Fruit fly (Drosophila melanogaster) whole organism, embryonic: ENCODE results near the gene mRpL51.

Source experiments
- B-H2 ChIP-seq: fragments of 200-800 bp; sonication (Bioruptor generic); optimal IDR thresholded peaks from 2 replicates; lab custom pipeline; 2018; ENCODE audit warnings: missing biosample characterization, mild to moderate bottlenecking, missing genetic modification characterization
- CG10979 ChIP-seq: fragments of 200-800 bp; sonication (Bioruptor generic); optimal IDR thresholded peaks from 2 replicates; lab custom pipeline; 2018; ENCODE audit warnings: missing biosample characterization, mild to moderate bottlenecking, missing genetic modification characterization, moderate library complexity
- CG12155 ChIP-seq: fragments of 200-800 bp; sonication (Bioruptor generic); optimal IDR thresholded peaks from 3 replicates; lab custom pipeline; 2016; ENCODE audit warnings: missing biosample characterization, missing genetic modification characterization
- CG12219 ChIP-seq: fragments of 200-800 bp; sonication (Bioruptor generic); optimal IDR thresholded peaks from 3 replicates; lab custom pipeline; 2018; ENCODE audit warnings: missing biosample characterization, mild to moderate bottlenecking, missing genetic modification characterization
- CG12391 ChIP-seq: fragments of 200-800 bp; sonication (Bioruptor generic); optimal IDR thresholded peaks from 3 replicates; lab custom pipeline; 2018; ENCODE audit warnings: missing biosample characterization, mild to moderate bottlenecking, missing genetic modification characterization, moderate library complexity
- CG13424 ChIP-seq: fragments of 200-800 bp; sonication (Bioruptor generic); optimal IDR thresholded peaks from 2 replicates; lab custom pipeline; 2019; ENCODE audit warnings: missing biosample characterization, mild to moderate bottlenecking, missing genetic modification characterization, moderate library complexity
- CG14441 ChIP-seq: fragments of 200-800 bp; sonication (Bioruptor generic); IDR thresholded peaks from 2 replicates; pipeline ENCODE4 v1.3.6; 2022; ENCODE audit warnings: missing biosample characterization, missing genetic modification characterization
- CG14710 ChIP-seq: fragments of 200-800 bp; sonication (Bioruptor generic); optimal IDR thresholded peaks from 3 replicates; lab custom pipeline; 2019; ENCODE audit warnings: missing biosample characterization, mild to moderate bottlenecking, missing genetic modification characterization, moderate library complexity
- CG1602 ChIP-seq: fragments of 200-800 bp; sonication (Bioruptor generic); optimal IDR thresholded peaks from 3 replicates; lab custom pipeline; 2016; ENCODE audit warnings: missing biosample characterization, missing genetic modification characterization
- CG1832 ChIP-seq: fragments of 200-800 bp; sonication (Bioruptor generic); optimal IDR thresholded peaks from 2 replicates; lab custom pipeline; 2017; ENCODE audit warnings: missing biosample characterization, mild to moderate bottlenecking, missing genetic modification characterization, inconsistent platforms
- CG2889 ChIP-seq: fragments of 200-800 bp; sonication (Bioruptor generic); IDR thresholded peaks from 3 replicates; pipeline ENCODE4 v1.3.6; 2022; ENCODE audit warnings: missing biosample characterization, missing genetic modification characterization
- CG30403 ChIP-seq: fragments of 200-800 bp; sonication (Bioruptor generic); optimal IDR thresholded peaks from 3 replicates; lab custom pipeline; 2016; ENCODE audit warnings: missing biosample characterization, missing genetic modification characterization
- CG31388 ChIP-seq: fragments of 200-800 bp; sonication (Bioruptor generic); optimal IDR thresholded peaks from 2 replicates; lab custom pipeline; 2016; ENCODE audit warnings: missing biosample characterization, missing genetic modification characterization
- CG31441 ChIP-seq: fragments of 200-800 bp; sonication (Bioruptor generic); IDR thresholded peaks from 2 replicates; pipeline ENCODE4 v1.3.6; 2022; ENCODE audit warnings: missing biosample characterization, missing genetic modification characterization
- CG32772 ChIP-seq: fragments of 200-800 bp; sonication (Bioruptor generic); IDR thresholded peaks from 2 replicates; pipeline ENCODE4 v1.3.6; 2022; ENCODE audit warnings: missing biosample characterization, missing genetic modification characterization
- CG3838 ChIP-seq: fragments of 200-800 bp; sonication (Bioruptor generic); optimal IDR thresholded peaks from 3 replicates; lab custom pipeline; 2016; ENCODE audit warnings: missing biosample characterization, missing genetic modification characterization
- CG3995 ChIP-seq: fragments of 200-800 bp; sonication (Bioruptor generic); optimal IDR thresholded peaks from 3 replicates; lab custom pipeline; 2016; ENCODE audit warnings: missing biosample characterization, missing genetic modification characterization
- CG4707 ChIP-seq: fragments of 200-800 bp; sonication (Bioruptor generic); optimal IDR thresholded peaks from 2 replicates; lab custom pipeline; 2018; ENCODE audit warnings: missing biosample characterization, mild to moderate bottlenecking, missing genetic modification characterization, moderate library complexity
- CG4854 ChIP-seq: fragments of 200-800 bp; sonication (Bioruptor generic); optimal IDR thresholded peaks from 2 replicates; lab custom pipeline; 2016; ENCODE audit warnings: missing biosample characterization, missing genetic modification characterization, inconsistent platforms
- CG5953 ChIP-seq: fragments of 200-800 bp; sonication (Bioruptor generic); IDR thresholded peaks from 2 replicates; pipeline ENCODE4 v1.3.6; 2022; ENCODE audit warnings: missing biosample characterization, missing genetic modification characterization
- CG6765 ChIP-seq: fragments of 200-800 bp; sonication (Bioruptor generic); optimal IDR thresholded peaks from 3 replicates; lab custom pipeline; 2017; ENCODE audit warnings: missing biosample characterization, mild to moderate bottlenecking, missing genetic modification characterization
- CG7839 ChIP-seq: fragments of 200-800 bp; sonication (Bioruptor generic); optimal IDR thresholded peaks from 3 replicates; lab custom pipeline; 2018; ENCODE audit warnings: missing biosample characterization, mild to moderate bottlenecking, missing genetic modification characterization, moderate library complexity
- CG8290 ChIP-seq, 3 experiments: fragments of 200-800 bp; sonication (Bioruptor generic); optimal IDR thresholded peaks; 2 replicates each; lab custom pipeline; 2016 to 2019; ENCODE audit warnings: missing biosample characterization in 3 of 3, missing genetic modification characterization in 3 of 3, mild to moderate bottlenecking in 2 of 3, moderate library complexity in 1 of 3
- CG9437 ChIP-seq: fragments of 200-800 bp; sonication (Bioruptor generic); optimal IDR thresholded peaks from 2 replicates; lab custom pipeline; 2018; ENCODE audit warnings: missing biosample characterization, mild to moderate bottlenecking, missing genetic modification characterization
- CG9817 ChIP-seq: fragments of 200-800 bp; sonication (Bioruptor generic); optimal IDR thresholded peaks from 2 replicates; lab custom pipeline; 2018; ENCODE audit warnings: missing biosample characterization, mild to moderate bottlenecking, missing genetic modification characterization, moderate library complexity
- CrebB ChIP-seq: fragments of 200-800 bp; sonication (Bioruptor generic); optimal IDR thresholded peaks from 3 replicates; lab custom pipeline; 2018; ENCODE audit warnings: missing biosample characterization, mild to moderate bottlenecking, missing genetic modification characterization
- Eip74EF ChIP-seq, 2 experiments: fragments of 200-800 bp in 1 of 2; fragments of >200 bp in 1 of 2; sonication (Bioruptor generic) in 1 of 2; optimal IDR thresholded peaks; 2 replicates each; lab custom pipeline; 2017 to 2019; ENCODE audit warnings: missing biosample characterization in 2 of 2, missing genetic modification characterization in 2 of 2, mild to moderate bottlenecking in 1 of 2, moderate library complexity in 1 of 2
- HmgZ ChIP-seq: fragments of 200-800 bp; sonication (Bioruptor generic); optimal IDR thresholded peaks from 2 replicates; lab custom pipeline; 2018; ENCODE audit warnings: missing biosample characterization, mild to moderate bottlenecking, missing genetic modification characterization
- Hmx ChIP-seq: fragments of 200-800 bp; sonication (Bioruptor generic); optimal IDR thresholded peaks from 2 replicates; lab custom pipeline; 2016; ENCODE audit warnings: missing biosample characterization, missing genetic modification characterization
- Nf-YA ChIP-seq: fragments of 200-800 bp; sonication (Bioruptor generic); IDR thresholded peaks from 2 replicates; pipeline ENCODE4 v1.3.6; 2022; ENCODE audit warnings: missing biosample characterization, missing genetic modification characterization
- Optix ChIP-seq: fragments of 200-800 bp; sonication (Bioruptor generic); IDR thresholded peaks from 3 replicates; pipeline ENCODE4 v1.3.6; 2022; ENCODE audit warnings: missing biosample characterization, missing genetic modification characterization
- Pdp1 ChIP-seq, 2 experiments: fragments of 200-800 bp; sonication (Bioruptor generic); optimal IDR thresholded peaks; 3 replicates each; lab custom pipeline; 2016; ENCODE audit warnings: missing biosample characterization in 2 of 2, missing genetic modification characterization in 2 of 2, mild to moderate bottlenecking in 1 of 2, moderate library complexity in 1 of 2
- Six4 ChIP-seq: fragments of 200-800 bp; sonication (Bioruptor generic); optimal IDR thresholded peaks from 2 replicates; lab custom pipeline; 2016; ENCODE audit warnings: missing biosample characterization, missing genetic modification characterization
- Trl ChIP-seq, 3 experiments: fragments of >200 bp in 2 of 3; fragments of 200-800 bp in 1 of 3; sonication (Bioruptor generic) in 1 of 3; optimal IDR thresholded peaks; 2 replicates in 1 of 3; 3 replicates in 2 of 3; lab custom pipeline; 2016 to 2017; ENCODE audit warnings: missing biosample characterization in 1 of 3, missing genetic modification characterization in 1 of 3
- YL-1 ChIP-seq: fragments of 200-800 bp; sonication (Bioruptor generic); optimal IDR thresholded peaks from 3 replicates; lab custom pipeline; 2017; ENCODE audit warnings: missing biosample characterization, mild to moderate bottlenecking, missing genetic modification characterization
- cg ChIP-seq: fragments of 200-800 bp; sonication (Bioruptor generic); optimal IDR thresholded peaks from 3 replicates; lab custom pipeline; 2019; ENCODE audit warnings: missing biosample characterization, mild to moderate bottlenecking, missing genetic modification characterization, moderate library complexity
- ci ChIP-seq: fragments of 200-800 bp; sonication (Bioruptor generic); IDR thresholded peaks from 3 replicates; pipeline ENCODE4 v1.3.6; 2022; ENCODE audit warnings: missing biosample characterization, missing genetic modification characterization
- corto ChIP-seq: fragments of 200-800 bp; sonication (Bioruptor generic); optimal IDR thresholded peaks from 2 replicates; lab custom pipeline; 2016; ENCODE audit warnings: missing biosample characterization, mild to moderate bottlenecking, missing genetic modification characterization, moderate library complexity
- dmrt11E ChIP-seq: fragments of 200-800 bp; sonication (Bioruptor generic); optimal IDR thresholded peaks from 3 replicates; lab custom pipeline; 2018; ENCODE audit warnings: missing biosample characterization, mild to moderate bottlenecking, missing genetic modification characterization, moderate library complexity
- emc ChIP-seq: fragments of 200-800 bp; sonication (Bioruptor generic); optimal IDR thresholded peaks from 2 replicates; lab custom pipeline; 2016; ENCODE audit warnings: missing biosample characterization, missing genetic modification characterization
- en ChIP-seq: fragments of 200-800 bp; sonication (Bioruptor generic); optimal IDR thresholded peaks from 2 replicates; lab custom pipeline; 2016; ENCODE audit warnings: missing biosample characterization, missing genetic modification characterization
- esg ChIP-seq: fragments of 200-800 bp; sonication (Bioruptor generic); conservative IDR thresholded peaks from 2 replicates; pipeline ENCODE4 v1.3.6; 2022; ENCODE audit warnings: missing biosample characterization, missing genetic modification characterization
- gfzf ChIP-seq: fragments of 200-800 bp; sonication (Bioruptor generic); optimal IDR thresholded peaks from 2 replicates; lab custom pipeline; 2016; ENCODE audit warnings: missing biosample characterization, mild to moderate bottlenecking, missing genetic modification characterization, moderate library complexity
- grn ChIP-seq: fragments of 200-800 bp; sonication (Bioruptor generic); optimal IDR thresholded peaks from 3 replicates; lab custom pipeline; 2017; ENCODE audit warnings: missing biosample characterization, missing genetic modification characterization
- luna ChIP-seq: fragments of 200-800 bp; sonication (Bioruptor generic); optimal IDR thresholded peaks from 2 replicates; lab custom pipeline; 2016; ENCODE audit warnings: missing biosample characterization, missing genetic modification characterization
- schlank ChIP-seq: fragments of 200-800 bp; sonication (Bioruptor generic); optimal IDR thresholded peaks from 2 replicates; lab custom pipeline; 2018; ENCODE audit warnings: missing biosample characterization, mild to moderate bottlenecking, missing genetic modification characterization
- sisA ChIP-seq: fragments of 200-800 bp; sonication (Bioruptor generic); IDR thresholded peaks from 2 replicates; pipeline ENCODE4 v1.3.6; 2022; ENCODE audit warnings: missing biosample characterization, missing genetic modification characterization
- usp ChIP-seq: fragments of >200 bp; optimal IDR thresholded peaks from 2 replicates; lab custom pipeline; 2017; ENCODE audit warnings: missing biosample characterization, missing genetic modification characterization

Gene mRpL51

DNA sequence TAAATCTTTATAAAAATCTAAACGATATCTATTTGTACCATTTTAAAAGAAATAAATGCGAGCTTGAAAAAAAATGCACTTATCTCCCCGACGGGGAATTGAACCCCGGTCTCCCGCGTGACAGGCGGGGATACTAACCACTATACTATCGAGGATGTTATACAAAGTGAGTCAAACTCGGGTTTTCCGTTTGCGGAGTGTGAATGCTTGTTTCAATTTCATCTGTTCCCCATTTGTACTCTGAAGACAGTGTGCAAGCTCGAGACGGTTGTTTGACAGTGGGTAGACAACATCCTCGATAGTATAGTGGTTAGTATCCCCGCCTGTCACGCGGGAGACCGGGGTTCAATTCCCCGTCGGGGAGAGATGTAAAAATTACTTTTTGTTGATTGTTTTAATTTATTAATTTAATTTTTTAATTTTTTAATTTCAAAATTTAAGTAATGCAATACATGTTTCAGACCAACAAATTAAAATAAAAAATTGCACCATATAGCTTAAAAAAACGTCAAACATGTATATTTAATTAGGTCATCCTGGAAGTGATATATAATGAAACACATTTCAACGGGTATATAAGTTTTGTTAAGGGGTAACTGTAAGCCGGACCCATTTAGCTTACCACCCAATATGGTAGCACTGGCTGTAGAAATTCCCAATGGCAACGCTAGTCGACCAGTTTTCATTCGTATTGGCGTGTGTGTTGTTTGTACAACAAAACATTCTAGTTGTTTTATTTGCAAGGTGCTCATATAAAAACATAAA, 24.5 kb upstream of the mRpL51 start, which contains the start of gene Sema1a (continued):
- peak; percentile 78 for TF ChIP-seq CG9817 (tag; lab: Kevin White, UChicago)
- no peak for TF ChIP-seq schlank (tag; lab: Kevin White, UChicago)
- peak; percentile 31 for TF ChIP-seq YL-1 (GFP tag; lab: Kevin White, UChicago)
- TF ChIP-seq CG4854 (GFP tag; lab: Kevin White, UChicago) = no peak
- peak in 1 of 2 experiments; percentile 68 for TF ChIP-seq Eip74EF (GFP tag; optimal IDR thresholded peaks at IDR 0.05; lab: Kevin White, UChicago)
- peak; percentile 61 for TF ChIP-seq CG30403
- peak; percentile 48 for TF ChIP-seq CG12155 (GFP tag; lab: Kevin White, UChicago)
- TF ChIP-seq B-H2 (GFP tag; lab: Kevin White, UChicago) = no peak
- no peak for TF ChIP-seq CG9437
- no peak for TF ChIP-seq usp (GFP tag; lab: Kevin White, UChicago)
- TF ChIP-seq CG31388 = peak; percentile 11
- TF ChIP-seq CG7839 (tag; lab: Kevin White, UChicago) = peak; percentile 64
- peak; percentile 65 for TF ChIP-seq CG8290 (GFP tag; optimal IDR thresholded peaks at IDR 0.05; lab: Kevin White, UChicago)
- TF ChIP-seq CG8290 (tag; optimal IDR thresholded peaks at IDR 0.05; lab: Kevin White, UChicago) = peak; percentile 35 to 89
- TF ChIP-seq CG1832 (GFP tag; lab: Kevin White, UChicago) = no peak
- no peak for TF ChIP-seq Trl (optimal IDR thresholded peaks at IDR 0.05; lab: Kevin White, UChicago)
- TF ChIP-seq Trl (GFP tag; optimal IDR thresholded peaks at IDR 0.05; lab: Kevin White, UChicago) = peak; percentile 51
- peak; percentile 25 for TF ChIP-seq CG4707 (GFP tag; lab: Kevin White, UChicago)
- TF ChIP-seq Hmx = no peak
- TF ChIP-seq esg (GFP tag; lab: Robert Waterston, UW) = peak; percentile 73; the same call in 1 of the 2 replicates
- TF ChIP-seq emc = peak; percentile 4
- TF ChIP-seq Nf-YA = peak; percentile 66; the same call in 1 of the 2 replicates
- peak; percentile 64 to 86 for TF ChIP-seq Pdp1 (GFP tag; optimal IDR thresholded peaks at IDR 0.05; lab: Kevin White, UChicago)
- TF ChIP-seq Optix (GFP tag; lab: Robert Waterston, UW) = no peak; the same call in 2 of the 3 replicates
- no peak for TF ChIP-seq Six4 (GFP tag; lab: Kevin White, UChicago)
- TF ChIP-seq dmrt11E (tag; lab: Kevin White, UChicago) = peak; percentile 18
- no peak for TF ChIP-seq CG3838 (GFP tag; lab: Kevin White, UChicago)
- TF ChIP-seq CG1602 = peak; percentile 74
- peak; percentile 33; the same call in 2 of the 3 replicates for TF ChIP-seq CG2889 (GFP tag; lab: Robert Waterston, UW)
- TF ChIP-seq cg (GFP tag; lab: Kevin White, UChicago) = peak; percentile 62
- peak; percentile 15 for TF ChIP-seq en
- no peak for TF ChIP-seq grn (GFP tag; lab: Kevin White, UChicago)
- peak; percentile 48 for TF ChIP-seq CG6765 (GFP tag; lab: Kevin White, UChicago)
- peak; percentile 74 for TF ChIP-seq luna (GFP tag; lab: Kevin White, UChicago)
- TF ChIP-seq CG3995 (GFP tag; lab: Kevin White, UChicago) = no peak
- peak; percentile 49 for TF ChIP-seq CG10979 (tag; lab: Kevin White, UChicago)
- TF ChIP-seq CG32772 (GFP tag; lab: Robert Waterston, UW) = no peak; the same call in 1 of the 2 replicates
- TF ChIP-seq sisA (GFP tag; lab: Robert Waterston, UW) = no peak
- peak; percentile 74 for TF ChIP-seq HmgZ (tag; lab: Kevin White, UChicago)
- TF ChIP-seq CG5953 (GFP tag; lab: Robert Waterston, UW) = 0 out of 2 replicates have a peak, but pooled peaks have one; percentile 52
- peak; percentile 59 for TF ChIP-seq CG12219 (GFP tag; lab: Kevin White, UChicago)
- TF ChIP-seq CG13424 (tag; lab: Kevin White, UChicago) = peak; percentile 36
- peak; percentile 51; the same call in 1 of the 2 replicates for TF ChIP-seq CG31441
- peak; percentile 69 for TF ChIP-seq CG12391
- TF ChIP-seq CrebB (tag; lab: Kevin White, UChicago) = peak; percentile 30
- TF ChIP-seq CG14441 (GFP tag; lab: Robert Waterston, UW) = peak; percentile 80
- TF ChIP-seq ci (GFP tag; lab: Robert Waterston, UW) = peak; percentile 89
- TF ChIP-seq corto = no peak
- no peak for TF ChIP-seq gfzf (GFP tag; lab: Kevin White, UChicago)
- peak; percentile 56 for TF ChIP-seq CG14710 (tag; lab: Kevin White, UChicago)
